Fruit fly (Drosophila melanogaster) whole organism, embryonic: ENCODE data around the gene CG7579.

Source experiments
- Awh ChIP-seq: fragments of 200-800 bp; sonication (Bioruptor generic); IDR thresholded peaks from 2 replicates; pipeline ENCODE4, ENCODE4 v1.3.6; 2022; ENCODE audit warnings: missing biosample characterization, missing genetic modification characterization
- CG11696 ChIP-seq: fragments of 200-800 bp; sonication (Bioruptor generic); IDR thresholded peaks from 2 replicates; pipeline ENCODE4 v1.3.6; 2022; ENCODE audit warnings: missing biosample characterization, missing genetic modification characterization
- CG12219 ChIP-seq: fragments of 200-800 bp; sonication (Bioruptor generic); optimal IDR thresholded peaks from 3 replicates; lab custom pipeline; 2018; ENCODE audit warnings: missing biosample characterization, mild to moderate bottlenecking, missing genetic modification characterization
- CG12299 ChIP-seq: fragments of 200-800 bp; sonication (Bioruptor generic); optimal IDR thresholded peaks from 2 replicates; lab custom pipeline; 2018; ENCODE audit warnings: missing biosample characterization, mild to moderate bottlenecking, missing genetic modification characterization
- CG12744 ChIP-seq: fragments of 200-800 bp; sonication (Bioruptor generic); optimal IDR thresholded peaks from 2 replicates; lab custom pipeline; 2016; ENCODE audit warnings: missing biosample characterization, missing genetic modification characterization
- CG17385 ChIP-seq: fragments of 200-800 bp; sonication (Bioruptor generic); optimal IDR thresholded peaks from 3 replicates; lab custom pipeline; 2018; ENCODE audit warnings: missing biosample characterization, mild to moderate bottlenecking, missing genetic modification characterization
- CG17612 ChIP-seq: fragments of 200-800 bp; sonication (Bioruptor generic); IDR thresholded peaks from 2 replicates; pipeline ENCODE4 v1.3.6; 2022; ENCODE audit warnings: missing biosample characterization, missing genetic modification characterization
- CG17912 ChIP-seq: fragments of 200-800 bp; sonication (Bioruptor generic); optimal IDR thresholded peaks from 2 replicates; lab custom pipeline; 2018; ENCODE audit warnings: missing biosample characterization, mild to moderate bottlenecking, missing genetic modification characterization
- CG2199 ChIP-seq: fragments of 200-800 bp; sonication (Bioruptor generic); IDR thresholded peaks from 3 replicates; pipeline ENCODE4 v1.3.6; 2022; ENCODE audit warnings: missing biosample characterization, missing genetic modification characterization
- CG2202 ChIP-seq: fragments of 200-800 bp; sonication (Bioruptor generic); optimal IDR thresholded peaks from 2 replicates; lab custom pipeline; 2018; ENCODE audit warnings: missing biosample characterization, mild to moderate bottlenecking, missing genetic modification characterization
- CG33557 ChIP-seq: fragments of 200-800 bp; sonication (Bioruptor generic); optimal IDR thresholded peaks from 2 replicates; lab custom pipeline; 2019; ENCODE audit warnings: missing biosample characterization, mild to moderate bottlenecking, missing genetic modification characterization, moderate library complexity
- CG3838 ChIP-seq: fragments of 200-800 bp; sonication (Bioruptor generic); optimal IDR thresholded peaks from 3 replicates; lab custom pipeline; 2016; ENCODE audit warnings: missing biosample characterization, missing genetic modification characterization
- CG3995 ChIP-seq: fragments of 200-800 bp; sonication (Bioruptor generic); optimal IDR thresholded peaks from 3 replicates; lab custom pipeline; 2016; ENCODE audit warnings: missing biosample characterization, missing genetic modification characterization
- CG4424 ChIP-seq: fragments of 200-800 bp; sonication (Bioruptor generic); optimal IDR thresholded peaks from 3 replicates; lab custom pipeline; 2016; ENCODE audit warnings: missing biosample characterization, missing genetic modification characterization
- CG5180 ChIP-seq: fragments of 200-800 bp; sonication (Bioruptor generic); optimal IDR thresholded peaks from 3 replicates; lab custom pipeline; 2017; ENCODE audit warnings: missing biosample characterization, missing genetic modification characterization, mild to moderate bottlenecking, moderate library complexity, missing genetic modification reagents
- CG6272 ChIP-seq: fragments of 200-800 bp; sonication (Bioruptor generic); IDR thresholded peaks from 2 replicates; pipeline ENCODE4 v1.3.6; 2022; ENCODE audit warnings: missing biosample characterization, missing genetic modification characterization
- CG6654 ChIP-seq: fragments of 200-800 bp; sonication (Bioruptor generic); optimal IDR thresholded peaks from 2 replicates; lab custom pipeline; 2017; ENCODE audit warnings: missing biosample characterization, mild to moderate bottlenecking, missing genetic modification characterization
- CG6765 ChIP-seq: fragments of 200-800 bp; sonication (Bioruptor generic); optimal IDR thresholded peaks from 3 replicates; lab custom pipeline; 2017; ENCODE audit warnings: missing biosample characterization, mild to moderate bottlenecking, missing genetic modification characterization
- CG8359 ChIP-seq: fragments of 200-800 bp; sonication (Bioruptor generic); optimal IDR thresholded peaks from 2 replicates; lab custom pipeline; 2017; ENCODE audit warnings: missing biosample characterization, mild to moderate bottlenecking, missing genetic modification characterization, borderline replicate concordance
- CoRest ChIP-seq: fragments of 200-800 bp; sonication (Bioruptor generic); optimal IDR thresholded peaks from 3 replicates; lab custom pipeline; 2018; ENCODE audit warnings: missing biosample characterization, mild to moderate bottlenecking, missing genetic modification characterization, moderate library complexity
- Hsf ChIP-seq: fragments of 200-800 bp; sonication (Bioruptor generic); optimal IDR thresholded peaks from 3 replicates; lab custom pipeline; 2016; ENCODE audit warnings: missing biosample characterization, missing genetic modification characterization
- Mad ChIP-seq: fragments of 200-800 bp; sonication (Bioruptor generic); optimal IDR thresholded peaks from 2 replicates; lab custom pipeline; 2016; ENCODE audit warnings: missing biosample characterization, missing genetic modification characterization
- Meics ChIP-seq: fragments of 200-800 bp; sonication (Bioruptor generic); optimal IDR thresholded peaks from 2 replicates; lab custom pipeline; 2017; ENCODE audit warnings: missing biosample characterization, mild to moderate bottlenecking, missing genetic modification characterization
- Nf-YB ChIP-seq: fragments of 200-800 bp; sonication (Bioruptor generic); optimal IDR thresholded peaks from 3 replicates; lab custom pipeline; 2019; ENCODE audit warnings: missing biosample characterization, mild to moderate bottlenecking, missing genetic modification characterization, moderate library complexity
- Oaz ChIP-seq: fragments of 200-800 bp; sonication (Bioruptor generic); IDR thresholded peaks from 2 replicates; pipeline ENCODE4 v1.3.6; 2022; ENCODE audit warnings: missing biosample characterization, missing genetic modification characterization
- Pdp1 ChIP-seq, 2 experiments: fragments of 200-800 bp; sonication (Bioruptor generic); optimal IDR thresholded peaks; 3 replicates each; lab custom pipeline; 2016; ENCODE audit warnings: missing biosample characterization in 2 of 2, missing genetic modification characterization in 2 of 2, mild to moderate bottlenecking in 1 of 2, moderate library complexity in 1 of 2
- YL-1 ChIP-seq: fragments of 200-800 bp; sonication (Bioruptor generic); optimal IDR thresholded peaks from 3 replicates; lab custom pipeline; 2017; ENCODE audit warnings: missing biosample characterization, mild to moderate bottlenecking, missing genetic modification characterization
- bab2 ChIP-seq: fragments of 200-800 bp; sonication (Bioruptor generic); optimal IDR thresholded peaks from 2 replicates; lab custom pipeline; 2016; ENCODE audit warnings: missing biosample characterization, missing genetic modification characterization
- chm ChIP-seq: fragments of 200-800 bp; sonication (Bioruptor generic); IDR thresholded peaks from 2 replicates; pipeline ENCODE4 v1.3.6; 2022; ENCODE audit warnings: missing biosample characterization, missing genetic modification characterization
- dmrt11E ChIP-seq: fragments of 200-800 bp; sonication (Bioruptor generic); optimal IDR thresholded peaks from 3 replicates; lab custom pipeline; 2018; ENCODE audit warnings: missing biosample characterization, mild to moderate bottlenecking, missing genetic modification characterization, moderate library complexity
- dmrt99B ChIP-seq: fragments of 200-800 bp; sonication (Bioruptor generic); optimal IDR thresholded peaks from 2 replicates; lab custom pipeline; 2018; ENCODE audit warnings: missing biosample characterization, mild to moderate bottlenecking, missing genetic modification characterization, moderate library complexity
- en ChIP-seq: fragments of 200-800 bp; sonication (Bioruptor generic); optimal IDR thresholded peaks from 2 replicates; lab custom pipeline; 2016; ENCODE audit warnings: missing biosample characterization, missing genetic modification characterization
- gcm ChIP-seq: fragments of 200-800 bp; sonication (Bioruptor generic); optimal IDR thresholded peaks from 2 replicates; lab custom pipeline; 2019; ENCODE audit warnings: missing biosample characterization, mild to moderate bottlenecking, missing genetic modification characterization, moderate library complexity
- gem ChIP-seq: fragments of 200-800 bp; sonication (Bioruptor generic); optimal IDR thresholded peaks from 2 replicates; lab custom pipeline; 2019; ENCODE audit warnings: missing biosample characterization, mild to moderate bottlenecking, missing genetic modification characterization, moderate library complexity
- hkb ChIP-seq, 2 experiments: fragments of 200-800 bp in 1 of 2; fragments of >200 bp in 1 of 2; sonication (Bioruptor generic) in 1 of 2; IDR thresholded peaks in 1 of 2; optimal IDR thresholded peaks in 1 of 2; 2 replicates each; pipeline versions ENCODE4 v1.3.6 to Lab custom; 2017 to 2022; ENCODE audit warnings: missing biosample characterization in 1 of 2, missing genetic modification characterization in 1 of 2
- lab ChIP-seq: fragments of 200-800 bp; sonication (Bioruptor generic); optimal IDR thresholded peaks from 3 replicates; lab custom pipeline; 2017; ENCODE audit warnings: missing biosample characterization, missing genetic modification characterization, mild to moderate bottlenecking, moderate library complexity, missing genetic modification reagents
- lola ChIP-seq, 3 experiments: fragments of >200 bp in 2 of 3; fragments of 200-800 bp in 1 of 3; sonication (Bioruptor generic) in 1 of 3; optimal IDR thresholded peaks; 2 replicates each; lab custom pipeline; 2017 to 2019; ENCODE audit warnings: missing biosample characterization in 3 of 3, missing genetic modification characterization in 3 of 3, mild to moderate bottlenecking in 1 of 3, moderate library complexity in 1 of 3
- nerfin-1 ChIP-seq: fragments of 200-800 bp; sonication (Bioruptor generic); optimal IDR thresholded peaks from 3 replicates; lab custom pipeline; 2019; ENCODE audit warnings: missing biosample characterization, mild to moderate bottlenecking, missing genetic modification characterization, moderate library complexity
- nmo ChIP-seq: fragments of 200-800 bp; sonication (Bioruptor generic); optimal IDR thresholded peaks from 2 replicates; lab custom pipeline; 2018; ENCODE audit warnings: missing biosample characterization, mild to moderate bottlenecking, missing genetic modification characterization, moderate library complexity
- onecut ChIP-seq: fragments of 200-800 bp; sonication (Bioruptor generic); IDR thresholded peaks from 2 replicates; pipeline ENCODE4 v1.3.6; 2022; ENCODE audit warnings: missing biosample characterization, missing genetic modification characterization
- ranshi ChIP-seq: fragments of 200-800 bp; sonication (Bioruptor generic); IDR thresholded peaks from 2 replicates; pipeline ENCODE4 v1.3.6; 2022; ENCODE audit warnings: missing biosample characterization, missing genetic modification characterization
- repo ChIP-seq: fragments of 200-800 bp; sonication (Bioruptor generic); optimal IDR thresholded peaks from 2 replicates; lab custom pipeline; 2016; ENCODE audit warnings: missing biosample characterization, missing genetic modification characterization
- sens ChIP-seq: fragments of 200-800 bp; sonication (Bioruptor generic); peaks from one replicate; lab custom pipeline; 2016; ENCODE audit warnings: missing biosample characterization, missing genetic modification characterization
- sna ChIP-seq: fragments of 200-800 bp; sonication (Bioruptor generic); IDR thresholded peaks from 2 replicates; pipeline ENCODE4 v1.3.6; 2022; ENCODE audit warnings: missing biosample characterization, missing genetic modification characterization; ENCODE audit not compliant: partially characterized antibody
- toy ChIP-seq: fragments of 200-800 bp; sonication (Bioruptor generic); IDR thresholded peaks from 2 replicates; pipeline ENCODE4 v1.3.6; 2022; ENCODE audit warnings: missing biosample characterization, missing genetic modification characterization
- twi ChIP-seq: fragments of 200-800 bp; optimal IDR thresholded peaks from 2 replicates; lab custom pipeline; 2019; ENCODE audit warnings: missing biosample characterization, mild to moderate bottlenecking, missing genetic modification characterization, moderate library complexity
- vfl ChIP-seq: fragments of 200-800 bp; sonication (Bioruptor generic); optimal IDR thresholded peaks from 2 replicates; lab custom pipeline; 2016; ENCODE audit warnings: missing biosample characterization, missing genetic modification characterization
- wdn ChIP-seq: fragments of 200-800 bp; sonication (Bioruptor generic); IDR thresholded peaks from 2 replicates; pipeline ENCODE4 v1.3.6; 2022; ENCODE audit warnings: missing biosample characterization, missing genetic modification characterization

Gene CG7579

dm6 chr3L:15715788-15716503 lies 32.7 kb upstream of the CG7579 start, which contains the start of gene CG42571 (continued):
- TF ChIP-seq sna = no peak
- TF ChIP-seq CG6272 = no peak
- peak; percentile 32 for TF ChIP-seq gem (tag; lab: Kevin White, UChicago)
- TF ChIP-seq CG6654 (GFP tag; lab: Kevin White, UChicago) = no peak
- TF ChIP-seq CoRest (tag; lab: Kevin White, UChicago) = peak; percentile 20
- TF ChIP-seq Pdp1 (GFP tag; optimal IDR thresholded peaks at IDR 0.05; lab: Kevin White, UChicago) = no peak
- TF ChIP-seq CG12219 (GFP tag; lab: Kevin White, UChicago) = peak; percentile 63
- TF ChIP-seq lola (GFP tag; optimal IDR thresholded peaks at IDR 0.05; lab: Kevin White, UChicago) = peak in 1 of 3 experiments; percentile 31
- TF ChIP-seq CG12744 (GFP tag; lab: Kevin White, UChicago) = no peak
- TF ChIP-seq dmrt99B (tag; lab: Kevin White, UChicago) = peak; percentile 36
- TF ChIP-seq wdn (GFP tag; lab: Robert Waterston, UW) = no peak
- TF ChIP-seq hkb (optimal IDR thresholded peaks at IDR 0.05; lab: Kevin White, UChicago) = no peak
- TF ChIP-seq hkb (GFP tag; IDR thresholded peaks at IDR 0.05; lab: Robert Waterston, UW) = peak; percentile 70
- TF ChIP-seq Hsf (GFP tag; lab: Kevin White, UChicago) = peak; percentile 11
- TF ChIP-seq bab2 (GFP tag; lab: Kevin White, UChicago) = peak; percentile 49
- TF ChIP-seq nmo (GFP tag; lab: Kevin White, UChicago) = no peak
- TF ChIP-seq CG12299 (tag; lab: Kevin White, UChicago) = no peak
- TF ChIP-seq toy (GFP tag; lab: Robert Waterston, UW) = no peak
- peak; percentile 50; the same call in 1 of the 2 replicates for TF ChIP-seq chm (GFP tag; lab: Robert Waterston, UW)
- TF ChIP-seq en = peak; percentile 3
- TF ChIP-seq gcm = peak; percentile 10
- TF ChIP-seq CG17612 (GFP tag; lab: Robert Waterston, UW) = no peak
- TF ChIP-seq CG3995 (GFP tag; lab: Kevin White, UChicago) = no peak
- no peak for TF ChIP-seq Meics
- TF ChIP-seq CG5180 (GFP tag; lab: Kevin White, UChicago) = peak; percentile 50
- peak; percentile 47; the same call in 1 of the 2 replicates for TF ChIP-seq onecut
- peak; percentile 57 for TF ChIP-seq CG33557 (GFP tag; lab: Kevin White, UChicago)
- TF ChIP-seq ranshi (GFP tag; lab: Robert Waterston, UW) = no peak
- TF ChIP-seq dmrt11E (tag; lab: Kevin White, UChicago) = peak; percentile 51
- TF ChIP-seq nerfin-1 (tag; lab: Kevin White, UChicago) = peak; percentile 21
- no peak for TF ChIP-seq CG6765 (GFP tag; lab: Kevin White, UChicago)
- TF ChIP-seq CG4424 (GFP tag; lab: Kevin White, UChicago) = peak; percentile 22
- peak; percentile 43; the same call in 1 of the 2 replicates for TF ChIP-seq CG11696 (GFP tag; lab: Robert Waterston, UW)
- TF ChIP-seq lab (GFP tag; lab: Kevin White, UChicago) = peak; percentile 34
- TF ChIP-seq CG2199 (GFP tag; lab: Robert Waterston, UW) = 0 out of 3 replicates have a peak, but pooled peaks have one; percentile 43
- TF ChIP-seq CG3838 (GFP tag; lab: Kevin White, UChicago) = peak; percentile 38
- TF ChIP-seq vfl (GFP tag; lab: Kevin White, UChicago) = no peak
- TF ChIP-seq Mad (GFP tag; lab: Kevin White, UChicago) = peak; percentile 13
- peak; percentile 25 for TF ChIP-seq YL-1 (GFP tag; lab: Kevin White, UChicago)
- peak; percentile 4 for TF ChIP-seq twi (tag; lab: Kevin White, UChicago)
- TF ChIP-seq Nf-YB (GFP tag; lab: Kevin White, UChicago) = peak; percentile 30
- TF ChIP-seq sens (GFP tag; lab: Kevin White, UChicago) = peak; percentile 92
- peak; percentile 39 for TF ChIP-seq CG17912 (GFP tag; lab: Kevin White, UChicago)
- TF ChIP-seq CG2202 (tag; lab: Kevin White, UChicago) = peak; percentile 72
- peak; percentile 8 for TF ChIP-seq repo (GFP tag; lab: Kevin White, UChicago)
- TF ChIP-seq CG8359 (GFP tag; lab: Kevin White, UChicago) = peak; percentile 50
- TF ChIP-seq Oaz = 0 out of 2 replicates have a peak, but pooled peaks have one; percentile 21
- TF ChIP-seq CG17385 (GFP tag; lab: Kevin White, UChicago) = peak; percentile 38
- peak; percentile 79 for TF ChIP-seq Awh (GFP tag; lab: Robert Waterston, UW)
